Worm (Caenorhabditis elegans) whole organism, L4/young adult: ENCODE measurements around the gene F14D7.9.

Experiments
- W03F9.2 ChIP-seq: fragments of 150-350 bp; optimal IDR thresholded peaks from 2 replicates; lab custom pipeline; 2014; ENCODE audit warnings: missing biosample characterization, missing genetic modification characterization
- dao-5 ChIP-seq: sonication (generic microtip); optimal IDR thresholded peaks from 2 replicates; lab custom pipeline; 2016; ENCODE audit warnings: missing genotype, missing genetic modification characterization, moderate library complexity, missing compliant biosample characterization
- him-1 ChIP-seq: sonication (generic microtip); optimal IDR thresholded peaks from 2 replicates; lab custom pipeline; 2016; ENCODE audit warnings: missing genotype, missing genetic modification reagents, missing genetic modification characterization, missing compliant biosample characterization

- TF ChIP-seq W03F9.2 (tag; lab: Kevin White, UChicago) (no peak), him-1 (tag; lab: Kevin White, UChicago) (no peak), dao-5 (tag; lab: Kevin White, UChicago) (no peak)
Measured at ce11 chrV:14279777-14280176, 14.7 kb upstream of the F14D7.9 start, which contains the start of gene srt-33.
